Fruit fly (Drosophila melanogaster): ENCODE data around the gene CG5194.

Gene CG5194

DNA sequence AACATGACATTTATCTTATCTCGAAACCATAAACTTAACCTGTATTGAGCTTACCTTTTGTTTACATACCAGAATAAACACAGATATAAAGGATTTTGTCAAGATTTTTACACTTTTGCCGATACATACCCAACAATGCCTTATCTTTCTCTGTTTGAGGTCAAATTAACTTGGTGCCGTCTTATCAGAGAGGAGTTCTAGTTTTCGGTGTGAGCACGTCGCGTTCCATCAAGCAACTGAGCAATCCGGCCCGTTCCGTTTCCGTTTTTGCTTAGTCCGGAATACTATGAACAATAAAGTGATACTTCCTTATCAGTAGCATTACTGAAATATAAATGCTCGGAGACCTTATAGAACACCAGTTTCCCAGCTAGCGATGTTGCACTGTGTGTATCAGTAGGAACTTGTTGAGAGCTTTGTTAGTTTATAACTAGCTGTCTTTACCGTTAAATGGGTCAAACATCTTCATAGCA, 23.8 kb downstream of the CG5194 start, which contains the start of gene Galk (continued):
- TF ChIP-seq kah (GFP tag; optimal IDR thresholded peaks at IDR 0.05), result peak; percentile 30
- TF ChIP-seq CG13624 (GFP tag; optimal IDR thresholded peaks at IDR 0.05), result peak; percentile 25
- no peak; the same call in 2 of the 3 replicates for TF ChIP-seq CG17361 (GFP tag; IDR thresholded peaks at IDR 0.05)
- TF ChIP-seq sima (GFP tag; optimal IDR thresholded peaks at IDR 0.05), result no peak
- TF ChIP-seq dati (GFP tag; IDR thresholded peaks at IDR 0.05), result 0 out of 2 replicates have a peak, but pooled peaks have one; percentile 30
- peak; percentile 5 for TF ChIP-seq Atf3 (GFP tag; optimal IDR thresholded peaks at IDR 0.05)
- TF ChIP-seq psq (GFP tag; optimal IDR thresholded peaks at IDR 0.05), result no peak
- TF ChIP-seq fd64A (GFP tag; optimal IDR thresholded peaks at IDR 0.05), result peak; percentile 83
- TF ChIP-seq CG7963 (GFP tag; IDR thresholded peaks at IDR 0.05; ENCODE audit: partially characterized antibody), result no peak
- peak; percentile 73 for TF ChIP-seq lilli (GFP tag; optimal IDR thresholded peaks at IDR 0.05)
- peak; percentile 70 for TF ChIP-seq al (GFP tag; IDR thresholded peaks at IDR 0.05)
- peak; percentile 27 for TF ChIP-seq CG8944 (GFP tag; optimal IDR thresholded peaks at IDR 0.05)
- TF ChIP-seq Ravus (GFP tag; IDR thresholded peaks at IDR 0.05), result peak; percentile 4; the same call in 1 of the 2 replicates
- TF ChIP-seq Hr3 (GFP tag; optimal IDR thresholded peaks at IDR 0.05), result peak; percentile 45
- peak; percentile 90 for TF ChIP-seq slbo (GFP tag; IDR thresholded peaks at IDR 0.05)
- TF ChIP-seq sna (GFP tag; IDR thresholded peaks at IDR 0.05; ENCODE audit: partially characterized antibody), result no peak
- TF ChIP-seq Meics (GFP tag; optimal IDR thresholded peaks at IDR 0.05), result peak; percentile 77
- no peak for TF ChIP-seq CG8089 (GFP tag; optimal IDR thresholded peaks at IDR 0.05)
- TF ChIP-seq jumu (GFP tag; optimal IDR thresholded peaks at IDR 0.05), result peak; percentile 30
- TF ChIP-seq wek (GFP tag; optimal IDR thresholded peaks at IDR 0.05), result peak; percentile 82
- 0 out of 2 replicates have a peak, but pooled peaks have one; percentile 10 for TF ChIP-seq seq (GFP tag; IDR thresholded peaks at IDR 0.05)
- peak; percentile 46 for TF ChIP-seq CG1792 (GFP tag; optimal IDR thresholded peaks at IDR 0.05)
- TF ChIP-seq lola (GFP tag; optimal IDR thresholded peaks at IDR 0.05), result no peak
- no peak for TF ChIP-seq disco-r (GFP tag; optimal IDR thresholded peaks at IDR 0.05)
- TF ChIP-seq chm (GFP tag; IDR thresholded peaks at IDR 0.05), result 0 out of 2 replicates have a peak, but pooled peaks have one; percentile 60
- no peak for TF ChIP-seq eve (GFP tag; optimal IDR thresholded peaks at IDR 0.05)
- no peak for TF ChIP-seq CG15073 (GFP tag; optimal IDR thresholded peaks at IDR 0.05)
- no peak for TF ChIP-seq eyg (GFP tag; optimal IDR thresholded peaks at IDR 0.05)
- peak; percentile 77 for TF ChIP-seq sd (tag; optimal IDR thresholded peaks at IDR 0.05)
- TF ChIP-seq Blimp-1 (GFP tag; optimal IDR thresholded peaks at IDR 0.05), result peak; percentile 38
- TF ChIP-seq CG9609 (GFP tag; optimal IDR thresholded peaks at IDR 0.05), result peak; percentile 62
- TF ChIP-seq Gug (GFP tag; IDR thresholded peaks at IDR 0.05), result peak; percentile 84; the same call in 3 of the 4 replicates
- TF ChIP-seq CG10959 (GFP tag; IDR thresholded peaks at IDR 0.05), result peak; percentile 30; the same call in 1 of the 2 replicates
- TF ChIP-seq Mrtf (GFP tag; IDR thresholded peaks at IDR 0.05), result peak; percentile 52; the same call in 1 of the 3 replicates
- TF ChIP-seq CG4854 (GFP tag; optimal IDR thresholded peaks at IDR 0.05), result peak; percentile 37
- peak; percentile 11 for TF ChIP-seq Ets97D (GFP tag; optimal IDR thresholded peaks at IDR 0.05)
- TF ChIP-seq CrebB (tag; optimal IDR thresholded peaks at IDR 0.05), result peak; percentile 70
- TF ChIP-seq nom (GFP tag; optimal IDR thresholded peaks at IDR 0.05), result peak; percentile 39
- no peak for TF ChIP-seq Scr (GFP tag; IDR thresholded peaks at IDR 0.05; ENCODE audit: partially characterized antibody)
- TF ChIP-seq Doc2 (GFP tag; IDR thresholded peaks at IDR 0.05), result no peak
- TF ChIP-seq nerfin-2 (GFP tag; IDR thresholded peaks at IDR 0.05; ENCODE audit: partially characterized antibody), result no peak
- TF ChIP-seq ase (GFP tag; IDR thresholded peaks at IDR 0.05), result peak; percentile 57; the same call in 2 of the 3 replicates
- peak in 1 of 2 experiments; percentile 21 for TF ChIP-seq Eip74EF (GFP tag; optimal IDR thresholded peaks at IDR 0.05)
- TF ChIP-seq sim (GFP tag; IDR thresholded peaks at IDR 0.05), result 0 out of 2 replicates have a peak, but pooled peaks have one; percentile 8
- no peak for TF ChIP-seq CG4404 (GFP tag; IDR thresholded peaks at IDR 0.05)
- no peak for TF ChIP-seq CG15479 (GFP tag; optimal IDR thresholded peaks at IDR 0.05)
- TF ChIP-seq CG7839 (tag; optimal IDR thresholded peaks at IDR 0.05), result peak; percentile 59
- TF ChIP-seq sens-2 (GFP tag; IDR thresholded peaks at IDR 0.05), result no peak; the same call in 1 of the 2 replicates
- TF ChIP-seq Dfd (GFP tag; optimal IDR thresholded peaks at IDR 0.05), result no peak
- no peak for TF ChIP-seq hbn (GFP tag; IDR thresholded peaks at IDR 0.05; ENCODE audit: partially characterized antibody)

Measured in whole organism, embryonic.